Fruit fly (Drosophila melanogaster) whole organism: ENCODE results near the gene Ir62a.

ENCODE experiments used
- Dll ChIP-seq: fragments of >200 bp; optimal IDR thresholded peaks from 2 replicates; lab custom pipeline; 2017
- pan ChIP-seq: fragments of >200 bp; optimal IDR thresholded peaks from 2 replicates; lab custom pipeline; 2017
- psq ChIP-seq: fragments of >200 bp; optimal IDR thresholded peaks from 2 replicates; lab custom pipeline; 2017

DNA sequence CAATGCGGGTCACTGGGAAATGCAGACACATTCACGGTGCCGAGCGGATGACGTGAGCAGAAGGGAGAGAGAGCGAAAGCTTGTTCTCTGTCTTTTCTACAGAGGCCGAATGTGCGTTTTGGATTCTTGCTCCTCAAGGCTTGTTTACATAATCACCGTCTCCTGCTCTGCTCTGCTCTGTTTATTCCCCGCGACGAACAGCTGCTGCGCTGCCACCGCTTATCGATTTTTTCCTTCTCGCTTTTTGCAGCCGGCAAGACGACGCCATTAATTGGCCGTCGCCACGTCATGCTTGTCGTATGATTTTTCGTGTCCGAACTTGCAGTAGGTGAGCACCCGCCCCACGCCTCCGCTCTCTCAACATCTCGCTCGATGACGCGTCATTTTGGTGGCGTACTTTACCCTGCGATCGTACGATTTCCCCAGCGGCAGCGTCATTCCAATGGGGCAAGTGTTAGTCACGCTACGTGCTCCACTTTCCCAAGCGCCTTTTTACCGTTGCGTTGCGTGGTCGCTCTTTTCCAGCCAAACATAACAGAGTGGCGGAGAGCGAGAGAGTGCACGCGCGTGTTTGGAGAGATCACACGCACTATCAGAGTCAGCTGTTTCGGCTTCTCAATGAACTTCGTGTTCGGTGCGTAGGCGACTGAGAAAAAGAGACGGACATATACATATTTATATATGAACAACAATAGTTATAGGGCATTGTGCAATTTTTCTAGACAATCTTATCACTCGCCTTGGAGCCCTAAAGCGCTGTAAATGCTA lies 15.5 kb upstream of the Ir62a start:
- TF ChIP-seq pan (lab: Kevin White, UChicago): no peak
- peak; percentile 77 for TF ChIP-seq Dll (lab: Kevin White, UChicago)
- no peak for TF ChIP-seq psq (lab: Kevin White, UChicago)
